Worm (Caenorhabditis elegans) whole organism, young adult: ENCODE measurements around the gene C42C1.9.

ENCODE experiments used
- F57A8.1 ChIP-seq: fragments of 200-800 bp; sonication (Bioruptor generic); optimal IDR thresholded peaks from 2 replicates; lab custom pipeline; 2018; ENCODE audit warnings: mild to moderate bottlenecking, missing genetic modification characterization, moderate library complexity, missing compliant biosample characterization
- dpl-1 ChIP-seq: fragments of 150-350 bp; optimal IDR thresholded peaks from 2 replicates; lab custom pipeline; 2014; ENCODE audit warnings: missing biosample characterization, missing genetic modification reagents, missing genetic modification characterization
- lag-1 ChIP-seq: fragments of 200-800 bp; sonication (Bioruptor generic); IDR thresholded peaks from 2 replicates; pipeline ENCODE4 v1.3.6; 2022; ENCODE audit warnings: missing genetic modification reagents, missing genetic modification characterization, missing compliant biosample characterization
- lin-35 ChIP-seq, 3 experiments: fragments of 150-350 bp in 2 of 3; sonication (generic microtip) in 1 of 3; optimal IDR thresholded peaks; 2 replicates each; lab custom pipeline; 2014 to 2018; ENCODE audit warnings: missing biosample characterization in 3 of 3, missing genetic modification characterization in 3 of 3, missing genetic modification reagents in 3 of 3
- lsy-27 ChIP-seq: sonication (generic microtip); optimal IDR thresholded peaks from 2 replicates; lab custom pipeline; 2017; ENCODE audit warnings: missing genetic modification characterization, mild to moderate bottlenecking, missing compliant biosample characterization, antibody characterized with exemption, missing genotype, borderline replicate concordance; ENCODE audit not compliant: insufficient read depth
- nhr-27 ChIP-seq: fragments of 200-800 bp; sonication (Bioruptor generic); optimal IDR thresholded peaks from 2 replicates; lab custom pipeline; 2018; ENCODE audit warnings: mild to moderate bottlenecking, missing genetic modification characterization, moderate library complexity, missing compliant biosample characterization
- rpc-1 ChIP-seq, 2 experiments: fragments of 150-350 bp in 1 of 2; sonication (generic microtip) in 1 of 2; optimal IDR thresholded peaks; 2 replicates each; lab custom pipeline; 2014 to 2018; ENCODE audit warnings: missing biosample characterization in 1 of 2, missing genetic modification characterization in 1 of 2, missing genetic modification reagents in 1 of 2, missing genotype in 1 of 2
- xnd-1 ChIP-seq: sonication (generic microtip); optimal IDR thresholded peaks from 2 replicates; lab custom pipeline; 2016; ENCODE audit warnings: missing genotype, missing genetic modification reagents, missing genetic modification characterization, missing compliant biosample characterization

- no peak for TF ChIP-seq nhr-27 (tag; lab: Kevin White, UChicago)
- no peak for TF ChIP-seq xnd-1 (tag; lab: Kevin White, UChicago)
- TF ChIP-seq lag-1 (GFP tag; lab: Robert Waterston, UW): no peak
- TF ChIP-seq F57A8.1 (GFP tag; lab: Kevin White, UChicago): no peak
- no peak for TF ChIP-seq dpl-1
- no peak for TF ChIP-seq rpc-1 (optimal IDR thresholded peaks at IDR 0.05; lab: Kevin White, UChicago)
- no peak for TF ChIP-seq rpc-1 (tag; optimal IDR thresholded peaks at IDR 0.05; lab: Kevin White, UChicago)
- no peak for TF ChIP-seq lsy-27
- TF ChIP-seq lin-35 (GFP tag; optimal IDR thresholded peaks at IDR 0.05; lab: Kevin White, UChicago): no peak
These were observed 16.7 kb downstream of the C42C1.9 start for ce11 chrIV:12305956-12306355.
